Fruit fly (Drosophila melanogaster) whole organism, embryonic: Measurements from ENCODE around the gene CG31288.

Experiments
- Atf6 ChIP-seq: fragments of 200-800 bp; sonication (Bioruptor generic); IDR thresholded peaks from 2 replicates; pipeline ENCODE4 v1.3.6; 2022; ENCODE audit warnings: missing biosample characterization, missing genetic modification characterization
- BtbVII ChIP-seq: fragments of 200-800 bp; sonication (Bioruptor generic); optimal IDR thresholded peaks from 3 replicates; lab custom pipeline; 2017; ENCODE audit warnings: missing biosample characterization, mild to moderate bottlenecking, missing genetic modification characterization
- CG10147 ChIP-seq: fragments of 200-800 bp; sonication (Bioruptor generic); optimal IDR thresholded peaks from 2 replicates; lab custom pipeline; 2019; ENCODE audit warnings: missing biosample characterization, mild to moderate bottlenecking, missing genetic modification characterization, moderate library complexity
- CG10431 ChIP-seq: fragments of 200-800 bp; sonication (Bioruptor generic); optimal IDR thresholded peaks from 3 replicates; lab custom pipeline; 2018; ENCODE audit warnings: missing biosample characterization, mild to moderate bottlenecking, missing genetic modification characterization
- CG12769 ChIP-seq: fragments of 200-800 bp; sonication (Bioruptor generic); optimal IDR thresholded peaks from 2 replicates; lab custom pipeline; 2019; ENCODE audit warnings: missing biosample characterization, mild to moderate bottlenecking, missing genetic modification characterization, moderate library complexity
- CG13424 ChIP-seq: fragments of 200-800 bp; sonication (Bioruptor generic); optimal IDR thresholded peaks from 2 replicates; lab custom pipeline; 2019; ENCODE audit warnings: missing biosample characterization, mild to moderate bottlenecking, missing genetic modification characterization, moderate library complexity
- CG14860 ChIP-seq: fragments of 200-800 bp; sonication (Bioruptor generic); IDR thresholded peaks from 3 replicates; pipeline ENCODE4 v1.3.6; 2022; ENCODE audit warnings: missing biosample characterization, missing genetic modification characterization; ENCODE audit not compliant: partially characterized antibody
- CG15269 ChIP-seq: fragments of 200-800 bp; sonication (Bioruptor generic); optimal IDR thresholded peaks from 2 replicates; lab custom pipeline; 2018; ENCODE audit warnings: missing biosample characterization, mild to moderate bottlenecking, missing genetic modification characterization, moderate library complexity
- CG15514 ChIP-seq: fragments of 200-800 bp; sonication (Bioruptor generic); optimal IDR thresholded peaks from 3 replicates; lab custom pipeline; 2017; ENCODE audit warnings: missing biosample characterization, missing genetic modification characterization, mild to moderate bottlenecking, moderate library complexity, missing genetic modification reagents
- CG1647 ChIP-seq: fragments of 200-800 bp; sonication (Bioruptor generic); optimal IDR thresholded peaks from 3 replicates; lab custom pipeline; 2016; ENCODE audit warnings: missing biosample characterization, missing genetic modification characterization
- CG17359 ChIP-seq: fragments of 200-800 bp; sonication (Bioruptor generic); optimal IDR thresholded peaks from 3 replicates; lab custom pipeline; 2018; ENCODE audit warnings: missing biosample characterization, mild to moderate bottlenecking, missing genetic modification characterization, moderate library complexity
- CG17385 ChIP-seq: fragments of 200-800 bp; sonication (Bioruptor generic); optimal IDR thresholded peaks from 3 replicates; lab custom pipeline; 2018; ENCODE audit warnings: missing biosample characterization, mild to moderate bottlenecking, missing genetic modification characterization
- CG30403 ChIP-seq: fragments of 200-800 bp; sonication (Bioruptor generic); optimal IDR thresholded peaks from 3 replicates; lab custom pipeline; 2016; ENCODE audit warnings: missing biosample characterization, missing genetic modification characterization
- CG31441 ChIP-seq: fragments of 200-800 bp; sonication (Bioruptor generic); IDR thresholded peaks from 2 replicates; pipeline ENCODE4 v1.3.6; 2022; ENCODE audit warnings: missing biosample characterization, missing genetic modification characterization
- CG3163 ChIP-seq: fragments of 200-800 bp; sonication (Bioruptor generic); optimal IDR thresholded peaks from 3 replicates; lab custom pipeline; 2016; ENCODE audit warnings: missing biosample characterization, missing genetic modification characterization
- CG3407 ChIP-seq: fragments of 200-800 bp; sonication (Bioruptor generic); optimal IDR thresholded peaks from 2 replicates; lab custom pipeline; 2018; ENCODE audit warnings: missing biosample characterization, mild to moderate bottlenecking, missing genetic modification characterization
- CG7786 ChIP-seq: fragments of 200-800 bp; sonication (Bioruptor generic); optimal IDR thresholded peaks from 2 replicates; lab custom pipeline; 2016; ENCODE audit warnings: missing biosample characterization, missing genetic modification characterization
- CG7963 ChIP-seq: fragments of 200-800 bp; sonication (Bioruptor generic); IDR thresholded peaks from 3 replicates; pipeline ENCODE4 v1.3.6; 2022; ENCODE audit warnings: missing biosample characterization, missing genetic modification characterization; ENCODE audit not compliant: partially characterized antibody
- CG8290 ChIP-seq, 3 experiments: fragments of 200-800 bp; sonication (Bioruptor generic); optimal IDR thresholded peaks; 2 replicates each; lab custom pipeline; 2016 to 2019; ENCODE audit warnings: missing biosample characterization in 3 of 3, missing genetic modification characterization in 3 of 3, mild to moderate bottlenecking in 2 of 3, moderate library complexity in 1 of 3
- CG8924 ChIP-seq: fragments of 200-800 bp; optimal IDR thresholded peaks from 3 replicates; lab custom pipeline; 2019; ENCODE audit warnings: missing biosample characterization, mild to moderate bottlenecking, missing genetic modification characterization, moderate library complexity
- Deaf1 ChIP-seq: fragments of 200-800 bp; optimal IDR thresholded peaks from 3 replicates; lab custom pipeline; 2019; ENCODE audit warnings: missing biosample characterization, mild to moderate bottlenecking, missing genetic modification characterization, moderate library complexity
- Eip74EF ChIP-seq, 2 experiments: fragments of 200-800 bp in 1 of 2; fragments of >200 bp in 1 of 2; sonication (Bioruptor generic) in 1 of 2; optimal IDR thresholded peaks; 2 replicates each; lab custom pipeline; 2017 to 2019; ENCODE audit warnings: missing biosample characterization in 2 of 2, missing genetic modification characterization in 2 of 2, mild to moderate bottlenecking in 1 of 2, moderate library complexity in 1 of 2
- Med ChIP-seq: fragments of 200-800 bp; sonication (Bioruptor generic); peaks from one replicate; lab custom pipeline; 2016; ENCODE audit warnings: missing biosample characterization, missing genetic modification characterization, mild to moderate bottlenecking, inconsistent platforms, moderate library complexity
- PHDP ChIP-seq: fragments of 200-800 bp; sonication (Bioruptor generic); optimal IDR thresholded peaks from 3 replicates; lab custom pipeline; 2018; ENCODE audit warnings: missing biosample characterization, mild to moderate bottlenecking, missing genetic modification characterization, moderate library complexity
- Ptx1 ChIP-seq: fragments of 200-800 bp; sonication (Bioruptor generic); IDR thresholded peaks from 2 replicates; pipeline ENCODE4 v1.3.6; 2022; ENCODE audit warnings: missing biosample characterization, missing genetic modification characterization
- Rfx ChIP-seq: fragments of 200-800 bp; sonication (Bioruptor generic); IDR thresholded peaks from 2 replicates; pipeline ENCODE4 v1.3.6; 2022; ENCODE audit warnings: missing biosample characterization, missing genetic modification characterization
- Spps ChIP-seq: fragments of 200-800 bp; sonication (Bioruptor generic); optimal IDR thresholded peaks from 2 replicates; lab custom pipeline; 2018; ENCODE audit warnings: missing biosample characterization, mild to moderate bottlenecking, missing genetic modification characterization
- TFAM ChIP-seq: fragments of 200-800 bp; sonication (Bioruptor generic); optimal IDR thresholded peaks from 2 replicates; lab custom pipeline; 2017; ENCODE audit warnings: missing biosample characterization, missing genetic modification characterization, inconsistent platforms
- Trl ChIP-seq, 3 experiments: fragments of >200 bp in 2 of 3; fragments of 200-800 bp in 1 of 3; sonication (Bioruptor generic) in 1 of 3; optimal IDR thresholded peaks; 2 replicates in 1 of 3; 3 replicates in 2 of 3; lab custom pipeline; 2016 to 2017; ENCODE audit warnings: missing biosample characterization in 1 of 3, missing genetic modification characterization in 1 of 3
- caup ChIP-seq: fragments of 200-800 bp; sonication (Bioruptor generic); optimal IDR thresholded peaks from 3 replicates; lab custom pipeline; 2017; ENCODE audit warnings: missing biosample characterization, mild to moderate bottlenecking, missing genetic modification characterization, moderate library complexity; ENCODE audit not compliant: severe bottlenecking
- chinmo ChIP-seq: fragments of 200-800 bp; sonication (Bioruptor generic); IDR thresholded peaks from 4 replicates; pipeline ENCODE4 v1.3.6; 2022; ENCODE audit warnings: missing biosample characterization, missing genetic modification characterization; ENCODE audit not compliant: partially characterized antibody
- eve ChIP-seq, 2 experiments: fragments of >200 bp; optimal IDR thresholded peaks; 2 replicates each; lab custom pipeline; 2017; ENCODE audit warnings: missing biosample characterization in 2 of 2, missing genetic modification characterization in 2 of 2
- grn ChIP-seq: fragments of 200-800 bp; sonication (Bioruptor generic); optimal IDR thresholded peaks from 3 replicates; lab custom pipeline; 2017; ENCODE audit warnings: missing biosample characterization, missing genetic modification characterization
- inv ChIP-seq: fragments of 200-800 bp; sonication (Bioruptor generic); IDR thresholded peaks from 2 replicates; pipeline ENCODE4 v1.3.6; 2022; ENCODE audit warnings: missing biosample characterization, missing genetic modification characterization; ENCODE audit not compliant: partially characterized antibody
- lbe ChIP-seq: fragments of 200-800 bp; sonication (Bioruptor generic); optimal IDR thresholded peaks from 2 replicates; lab custom pipeline; 2016; ENCODE audit warnings: missing biosample characterization, mild to moderate bottlenecking, missing genetic modification characterization
- nmo ChIP-seq: fragments of 200-800 bp; sonication (Bioruptor generic); optimal IDR thresholded peaks from 2 replicates; lab custom pipeline; 2018; ENCODE audit warnings: missing biosample characterization, mild to moderate bottlenecking, missing genetic modification characterization, moderate library complexity
- org-1 ChIP-seq: fragments of 200-800 bp; sonication (Bioruptor generic); optimal IDR thresholded peaks from 2 replicates; lab custom pipeline; 2017; ENCODE audit warnings: missing biosample characterization, missing genetic modification characterization
- p53 ChIP-seq: fragments of 200-800 bp; sonication (Bioruptor generic); optimal IDR thresholded peaks from 2 replicates; lab custom pipeline; 2016; ENCODE audit warnings: missing biosample characterization, missing genetic modification characterization
- pnt ChIP-seq: fragments of 200-800 bp; sonication (Bioruptor generic); optimal IDR thresholded peaks from 3 replicates; lab custom pipeline; 2016; ENCODE audit warnings: missing biosample characterization, missing genetic modification characterization
- ranshi ChIP-seq: fragments of 200-800 bp; sonication (Bioruptor generic); IDR thresholded peaks from 2 replicates; pipeline ENCODE4 v1.3.6; 2022; ENCODE audit warnings: missing biosample characterization, missing genetic modification characterization
- ro ChIP-seq: fragments of 200-800 bp; sonication (Bioruptor generic); IDR thresholded peaks from 2 replicates; pipeline ENCODE4 v1.3.6; 2022; ENCODE audit warnings: missing biosample characterization, missing genetic modification characterization
- row ChIP-seq: fragments of 200-800 bp; sonication (Bioruptor generic); IDR thresholded peaks from 3 replicates; pipeline ENCODE4 v1.3.6; 2022; ENCODE audit warnings: missing biosample characterization, missing genetic modification characterization
- sd ChIP-seq: fragments of 200-800 bp; sonication (Bioruptor generic); optimal IDR thresholded peaks from 3 replicates; lab custom pipeline; 2018; ENCODE audit warnings: missing biosample characterization, mild to moderate bottlenecking, missing genetic modification characterization, moderate library complexity
- sens ChIP-seq: fragments of 200-800 bp; sonication (Bioruptor generic); peaks from one replicate; lab custom pipeline; 2016; ENCODE audit warnings: missing biosample characterization, missing genetic modification characterization
- seq ChIP-seq: fragments of 200-800 bp; sonication (Bioruptor generic); IDR thresholded peaks from 2 replicates; pipeline ENCODE4 v1.3.6; 2022; ENCODE audit warnings: missing biosample characterization, missing genetic modification characterization
- sisA ChIP-seq: fragments of 200-800 bp; sonication (Bioruptor generic); IDR thresholded peaks from 2 replicates; pipeline ENCODE4 v1.3.6; 2022; ENCODE audit warnings: missing biosample characterization, missing genetic modification characterization
- sug ChIP-seq: fragments of 200-800 bp; optimal IDR thresholded peaks from 2 replicates; lab custom pipeline; 2019; ENCODE audit warnings: missing biosample characterization, mild to moderate bottlenecking, missing genetic modification characterization, moderate library complexity

Gene CG31288

dm6 chr3R:25316016-25316415 is 16.7 kb upstream of the CG31288 start, which contains the start of gene CG10559:
Gene CG10559 (minus strand): TSS chr3R:25316116.
- TF ChIP-seq sens (peak; percentile 18), CG1647 (GFP tag; lab: Kevin White, UChicago) (no peak), inv (GFP tag; lab: Robert Waterston, UW) (no peak), chinmo (GFP tag; lab: Robert Waterston, UW) (0 out of 4 replicates have a peak, but pooled peaks have one; percentile 24), Trl (optimal IDR thresholded peaks at IDR 0.05; lab: Kevin White, UChicago) (peak in 1 of 2 experiments; percentile 18), Trl (GFP tag; optimal IDR thresholded peaks at IDR 0.05; lab: Kevin White, UChicago) (no peak), CG7786 (no peak), PHDP (tag; lab: Kevin White, UChicago) (peak; percentile 1), CG8290 (GFP tag; optimal IDR thresholded peaks at IDR 0.05; lab: Kevin White, UChicago) (no peak), CG8290 (tag; optimal IDR thresholded peaks at IDR 0.05; lab: Kevin White, UChicago) (peak in 1 of 2 experiments; percentile 13), CG15514 (GFP tag; lab: Kevin White, UChicago) (no peak), Med (GFP tag; lab: Kevin White, UChicago) (peak; percentile 42), CG3163 (GFP tag; lab: Kevin White, UChicago) (peak; percentile 44)

- TF ChIP-seq CG31441 (GFP tag; lab: Robert Waterston, UW) (no peak), CG10147 (no peak), Rfx (GFP tag; lab: Robert Waterston, UW) (no peak), grn (peak; percentile 12), CG30403 (GFP tag; lab: Kevin White, UChicago) (no peak), CG8924 (tag; lab: Kevin White, UChicago) (no peak), CG12769 (tag; lab: Kevin White, UChicago) (peak; percentile 40), pnt (GFP tag; lab: Kevin White, UChicago) (no peak), sug (tag; lab: Kevin White, UChicago) (peak; percentile 15), org-1 (GFP tag; lab: Kevin White, UChicago) (no peak), chinmo (GFP tag; lab: Robert Waterston, UW) (0 out of 4 replicates have a peak, but pooled peaks have one; percentile 57), ranshi (GFP tag; lab: Robert Waterston, UW) (no peak), caup (GFP tag; lab: Kevin White, UChicago) (no peak), eve (GFP tag; optimal IDR thresholded peaks at IDR 0.05; lab: Kevin White, UChicago) (no peak), seq (GFP tag; lab: Robert Waterston, UW) (no peak), p53 (no peak), CG14860 (GFP tag; lab: Robert Waterston, UW) (no peak), CG3163 (GFP tag; lab: Kevin White, UChicago) (no peak), row (GFP tag; lab: Robert Waterston, UW) (no peak), CG17385 (no peak), ro (GFP tag; lab: Robert Waterston, UW) (no peak), Atf6 (GFP tag; lab: Robert Waterston, UW) (no peak), CG13424 (tag; lab: Kevin White, UChicago) (no peak), Eip74EF (GFP tag; optimal IDR thresholded peaks at IDR 0.05; lab: Kevin White, UChicago) (no peak), Deaf1 (peak; percentile 51), sisA (GFP tag; lab: Robert Waterston, UW) (no peak), CG7963 (GFP tag; lab: Robert Waterston, UW) (no peak), CG10431 (no peak), Spps (no peak), CG8290 (GFP tag; optimal IDR thresholded peaks at IDR 0.05; lab: Kevin White, UChicago) (no peak), CG8290 (tag; optimal IDR thresholded peaks at IDR 0.05; lab: Kevin White, UChicago) (no peak), nmo (GFP tag; lab: Kevin White, UChicago) (no peak), sd (tag; lab: Kevin White, UChicago) (peak; percentile 2), lbe (GFP tag; lab: Kevin White, UChicago) (no peak), CG17359 (tag; lab: Kevin White, UChicago) (no peak), CG3407 (GFP tag; lab: Kevin White, UChicago) (no peak), CG15269 (tag; lab: Kevin White, UChicago) (no peak), sens (peak; percentile 67), Ptx1 (no peak), BtbVII (no peak), TFAM (GFP tag; lab: Kevin White, UChicago) (no peak)
Measured at dm6 chr3R:25313771-25314170, 14.4 kb upstream of the CG31288 start, which contains the start of gene CG31087. Gene CG31087 (minus strand): TSS chr3R:25313833.
